Worm (Caenorhabditis elegans) whole organism, dauer: Measurements from ENCODE around the gene K12H6.2.
"Not testable (repeated sequence)": the region's sequence is repeated elsewhere in the genome, so short reads cannot be mapped to it uniquely, and the experiment has no call there.

ENCODE experiments used
- unc-62 ChIP-seq: sonication (generic microtip); optimal IDR thresholded peaks from 2 replicates; lab custom pipeline; 2017; ENCODE audit warnings: missing biosample characterization, missing genetic modification reagents, missing genetic modification characterization

The K12H6.2 gene

DNA sequence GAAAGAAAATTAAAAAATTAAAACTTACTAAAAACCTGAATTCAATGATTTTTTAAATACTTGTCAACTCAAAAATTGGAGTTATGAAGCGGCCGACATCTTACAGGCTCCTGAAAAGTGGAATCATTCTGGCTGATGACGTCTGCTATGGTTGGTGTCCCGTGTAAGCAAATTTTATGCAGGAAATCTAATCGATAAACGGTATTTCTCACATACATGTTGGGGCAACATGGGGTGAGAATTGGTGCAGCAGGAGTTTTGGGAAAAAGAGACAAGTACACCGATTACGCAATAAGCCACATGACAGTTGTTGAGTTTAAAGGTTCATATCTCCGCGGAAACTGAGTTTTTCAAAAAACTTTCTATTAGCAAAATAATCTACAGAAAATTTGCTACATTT is at the start of gene K12H6.2:
TSS of gene K12H6.2 (minus strand) at position 101 of the 400 bp plus-strand sequence.
- TF ChIP-seq unc-62: no peak

DNA sequence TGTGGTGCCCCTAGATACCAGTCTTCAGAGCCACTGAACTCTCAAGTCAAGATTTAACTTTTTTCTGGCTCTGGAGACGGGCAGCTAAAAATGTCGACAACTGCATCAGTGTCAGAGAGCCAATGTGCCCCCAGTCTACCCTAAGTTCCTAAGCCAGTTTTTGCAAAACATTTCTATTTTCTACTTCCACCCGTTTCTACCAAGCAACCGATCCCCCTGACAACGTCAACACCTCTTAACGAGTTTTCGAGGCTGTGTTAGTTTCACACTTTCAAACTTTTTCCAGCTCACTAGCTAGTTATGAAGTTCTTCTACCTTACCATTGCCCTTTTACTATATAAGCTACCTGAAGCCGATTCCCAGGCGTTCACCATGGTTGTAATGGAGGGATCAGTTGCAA is 48.9 kb upstream of the K12H6.2 start, which contains the start of gene Y110A2AL.5:
TSS of gene Y110A2AL.5 (plus strand) at position 301 of the 400 bp plus-strand sequence.
- TF ChIP-seq unc-62: no peak

DNA sequence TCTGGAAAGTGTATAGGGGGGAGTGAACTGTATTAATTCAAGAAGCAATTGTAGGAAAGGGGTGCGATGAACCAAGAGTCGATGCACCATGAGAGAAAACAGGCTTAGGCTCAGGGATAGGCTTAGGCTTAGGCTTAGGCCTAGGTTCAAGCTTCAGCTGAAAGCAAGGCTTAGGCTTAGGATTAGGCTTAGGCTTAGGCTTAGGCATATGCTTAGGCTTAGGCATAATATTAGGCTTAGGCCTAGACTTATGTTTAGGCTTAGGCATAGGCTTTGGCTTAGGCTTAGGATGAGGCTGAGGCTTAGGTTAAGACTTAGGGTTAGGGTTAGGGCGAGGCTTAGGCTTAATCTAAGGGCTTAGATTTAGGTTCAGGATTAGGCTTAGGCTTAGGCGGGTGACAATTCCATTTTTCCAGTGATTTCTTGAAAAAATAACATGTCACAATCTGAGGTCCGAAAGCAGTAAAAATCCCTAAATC is 47.3 kb upstream of the K12H6.2 start:
- no peak for TF ChIP-seq unc-62

- no peak for TF ChIP-seq unc-62
Measured at ce11 chrII:2861385-2862099, 46.2 kb upstream of the K12H6.2 start.

ce11 chrII:2859873-2860821 is 44.8 kb upstream of the K12H6.2 start:
- TF ChIP-seq unc-62: no peak

DNA sequence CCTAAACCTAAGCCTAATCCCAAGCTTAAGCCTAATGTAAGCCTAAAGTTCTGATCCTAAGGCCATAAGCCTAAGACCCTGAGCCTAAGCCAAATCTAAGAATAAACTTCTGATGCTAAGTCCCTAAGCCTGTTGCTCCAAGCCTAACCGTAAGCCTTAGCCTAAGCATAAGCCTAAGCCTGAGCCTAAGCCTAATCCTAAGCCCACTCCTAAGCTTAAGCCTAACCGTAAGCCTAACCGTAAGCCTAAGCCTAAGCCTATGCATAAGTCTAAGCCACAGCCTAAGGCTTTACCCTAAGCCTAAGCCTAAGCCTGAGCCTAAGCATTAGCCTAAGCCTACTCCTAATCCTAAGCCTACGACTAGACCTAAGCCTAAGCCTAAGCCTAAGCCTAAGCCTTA is 44.0 kb upstream of the K12H6.2 start:
- TF ChIP-seq unc-62: no peak

DNA sequence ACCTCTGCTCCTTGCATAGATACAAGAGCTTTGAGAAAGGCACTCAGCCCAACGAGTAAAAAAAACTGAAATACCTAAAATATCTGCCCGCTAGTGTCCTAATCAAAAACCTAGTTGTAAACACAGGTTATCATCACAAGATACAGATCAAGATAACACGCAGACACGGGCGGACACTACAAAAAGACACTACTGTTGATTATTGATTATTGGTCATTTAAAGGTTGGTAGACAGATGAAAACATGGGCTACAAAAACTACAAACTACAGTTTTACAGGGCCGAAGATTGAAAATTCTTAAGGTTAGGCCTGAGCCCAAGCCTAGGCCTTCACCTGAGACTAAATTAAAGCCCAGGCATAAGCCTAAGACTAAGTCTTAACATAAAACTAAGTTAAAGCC is 43.5 kb upstream of the K12H6.2 start:
- no peak for TF ChIP-seq unc-62

ce11 chrII:2857559-2857958 is 42.2 kb upstream of the K12H6.2 start:
- no peak for TF ChIP-seq unc-62

DNA sequence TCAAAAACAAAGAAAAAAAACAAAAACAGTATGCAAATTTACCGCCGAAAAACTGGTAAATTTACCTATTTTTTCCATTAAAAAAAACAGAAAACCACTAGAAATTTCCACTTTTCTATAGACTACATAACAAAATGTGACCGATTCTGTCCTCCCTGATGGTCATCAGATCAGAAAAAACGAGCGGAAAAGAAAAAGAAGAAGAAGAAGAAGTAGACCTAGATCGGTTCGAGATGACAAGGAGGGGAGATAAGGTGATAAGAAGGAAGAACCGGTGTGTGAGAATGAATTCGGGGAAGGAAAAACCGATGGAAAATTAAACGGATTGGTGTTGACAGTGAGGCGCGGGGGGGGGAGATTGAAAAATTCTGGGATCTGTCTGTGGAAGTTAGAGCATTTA is 40.8 kb upstream of the K12H6.2 start:
- no peak for TF ChIP-seq unc-62

ce11 chrII:2854794-2855193 is 39.5 kb upstream of the K12H6.2 start:
- TF ChIP-seq unc-62: no peak

DNA sequence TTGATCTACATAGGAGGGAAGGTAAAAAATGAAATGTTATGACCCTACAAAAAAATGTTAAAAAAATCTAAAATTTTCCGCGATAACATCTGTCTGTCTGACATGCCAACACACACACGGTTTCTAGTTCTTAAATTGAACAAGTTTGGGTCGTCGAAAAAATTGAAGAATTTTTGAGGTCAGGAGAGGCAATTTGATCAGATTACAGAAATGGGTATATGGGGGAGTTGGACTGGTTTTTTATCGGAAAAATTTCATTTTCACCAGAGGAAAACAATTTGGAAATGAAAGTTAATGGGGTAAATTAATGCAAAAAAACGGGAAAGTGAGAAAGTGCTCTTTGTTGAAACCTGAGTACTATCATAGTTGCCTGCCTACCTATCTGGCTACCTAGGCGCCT is 38.4 kb upstream of the K12H6.2 start:
- no peak for TF ChIP-seq unc-62

- TF ChIP-seq unc-62: no peak
Measured at ce11 chrII:2852493-2852892, 37.1 kb upstream of the K12H6.2 start, which contains the start of gene ptc-3. Gene ptc-3, minus strand, starts transcription at chrII:2852593.

- TF ChIP-seq unc-62: no peak
Measured at ce11 chrII:2846552-2846951, 31.2 kb upstream of the K12H6.2 start.

ce11 chrII:2845674-2846073 is 30.3 kb upstream of the K12H6.2 start:
- no peak for TF ChIP-seq unc-62

DNA sequence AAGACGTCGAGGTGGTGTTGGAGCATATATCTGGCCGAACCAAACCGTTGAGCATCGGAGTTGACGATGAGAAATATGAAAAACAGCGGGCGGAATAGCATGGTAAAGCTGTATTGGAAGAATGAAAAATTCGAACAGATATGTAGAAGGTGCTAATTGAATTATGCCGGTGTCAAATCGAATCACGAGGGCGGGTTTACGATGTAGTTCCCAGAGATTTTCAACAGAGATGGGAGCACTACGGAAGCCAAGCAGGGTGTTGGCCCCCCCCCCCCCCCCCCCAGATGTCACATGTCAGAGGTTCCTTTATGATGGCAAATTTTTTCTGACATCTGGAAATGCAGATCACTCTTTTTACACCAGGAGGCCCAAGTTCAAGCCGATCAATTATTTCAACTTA is 27.7 kb upstream of the K12H6.2 start, which contains the start of gene Y110A2AL.7:
TSS of gene Y110A2AL.7 (minus strand) at position 101 of the 400 bp plus-strand sequence.
- no peak for TF ChIP-seq unc-62

DNA sequence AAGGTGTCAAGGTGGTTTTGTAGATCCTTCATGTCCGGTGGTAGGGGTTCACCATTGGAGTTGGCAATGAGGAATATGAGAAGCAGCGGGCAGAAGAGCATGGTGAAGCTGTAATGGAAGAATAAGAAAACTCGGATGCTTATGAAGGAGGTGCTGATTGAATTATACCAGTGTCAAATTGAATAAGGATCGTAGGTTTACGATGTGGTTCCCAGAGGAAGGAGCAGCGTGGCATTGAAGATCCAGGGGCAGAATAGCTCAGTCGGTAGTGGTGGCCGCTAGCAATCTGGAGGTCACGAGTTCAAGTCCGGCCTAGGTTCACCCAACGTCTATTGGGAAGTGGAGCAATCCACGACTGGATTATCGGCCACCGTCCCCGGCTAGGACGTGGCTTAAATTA is 26.2 kb upstream of the K12H6.2 start, which contains the start of gene Y110A2AL.6:
TSS of gene Y110A2AL.6 (minus strand) at position 101 of the 400 bp plus-strand sequence.
- no peak for TF ChIP-seq unc-62

- not testable (repeated sequence) for TF ChIP-seq unc-62
Measured at ce11 chrII:2839004-2839403, 23.7 kb upstream of the K12H6.2 start, which contains the start of gene Y110A2AL.4. Gene Y110A2AL.4, plus strand, starts transcription at chrII:2839304.
